Worm (Caenorhabditis elegans) whole organism, mixed stage, embryonic: ENCODE measurements around the gene F54C8.1.

ENCODE experiments used
- lin-32 ChIP-seq: fragments of 200-800 bp; sonication (Bioruptor generic); optimal IDR thresholded peaks from 2 replicates; lab custom pipeline; 2018; ENCODE audit warnings: mild to moderate bottlenecking, missing genetic modification characterization, missing compliant biosample characterization
- nhr-237 ChIP-seq: fragments of 150-350 bp; optimal IDR thresholded peaks from 2 replicates; lab custom pipeline; 2014; ENCODE audit warnings: missing biosample characterization, missing genetic modification characterization
- pha-4 ChIP-seq: fragments of 150-350 bp; optimal IDR thresholded peaks from 2 replicates; lab custom pipeline; 2018; ENCODE audit warnings: missing biosample characterization, missing genetic modification reagents, missing genetic modification characterization
- tbx-8 ChIP-seq: fragments of 200-800 bp; sonication (Bioruptor generic); optimal IDR thresholded peaks from 2 replicates; lab custom pipeline; 2018; ENCODE audit warnings: mild to moderate bottlenecking, missing genetic modification characterization, moderate library complexity, missing compliant biosample characterization
- unc-120 ChIP-seq: sonication (generic microtip); optimal IDR thresholded peaks from 2 replicates; lab custom pipeline; 2017; ENCODE audit warnings: missing genetic modification characterization, missing compliant biosample characterization; ENCODE audit not compliant: poor library complexity, severe bottlenecking
- unc-39 ChIP-seq: fragments of 150-350 bp; optimal IDR thresholded peaks from 2 replicates; lab custom pipeline; 2014; ENCODE audit warnings: missing biosample characterization, missing genetic modification characterization

ce11 chrIII:9472464-9472863, 33.0 kb downstream of the F54C8.1 start:
- no peak for TF ChIP-seq unc-120 (tag; lab: Kevin White, UChicago)
- no peak for TF ChIP-seq lin-32 (GFP tag; lab: Kevin White, UChicago)
- TF ChIP-seq pha-4 (tag; lab: Kevin White, UChicago) = no peak
- TF ChIP-seq unc-39 (tag; lab: Kevin White, UChicago) = no peak
- TF ChIP-seq nhr-237 (tag; lab: Kevin White, UChicago) = no peak
- TF ChIP-seq tbx-8 (GFP tag; lab: Kevin White, UChicago) = no peak
